Worm (Caenorhabditis elegans) whole organism, young adult: ENCODE measurements around the gene nmur-1.

ENCODE experiments used
- F10E7.11 ChIP-seq: sonication (generic microtip); optimal IDR thresholded peaks from 2 replicates; lab custom pipeline; 2017; ENCODE audit warnings: mild to moderate bottlenecking, missing genetic modification characterization, moderate library complexity, missing compliant biosample characterization
- F33H1.4 ChIP-seq: fragments of 200-800 bp; sonication (Bioruptor generic); IDR thresholded peaks from 2 replicates; pipeline ENCODE4 v1.3.6; 2022; ENCODE audit warnings: missing genetic modification reagents, missing genetic modification characterization, missing compliant biosample characterization
- F39B2.1 ChIP-seq: fragments of 200-800 bp; sonication (Bioruptor generic); IDR thresholded peaks from 2 replicates; pipeline ENCODE4 v1.3.6; 2022; ENCODE audit warnings: missing genetic modification reagents, missing genetic modification characterization, missing compliant biosample characterization
- F57A8.1 ChIP-seq: fragments of 200-800 bp; sonication (Bioruptor generic); optimal IDR thresholded peaks from 2 replicates; lab custom pipeline; 2018; ENCODE audit warnings: mild to moderate bottlenecking, missing genetic modification characterization, moderate library complexity, missing compliant biosample characterization
- K11D2.4 ChIP-seq: fragments of 200-800 bp; sonication (Bioruptor generic); IDR thresholded peaks from 2 replicates; pipeline ENCODE4 v1.3.6; 2022; ENCODE audit warnings: missing genetic modification reagents, missing genetic modification characterization, missing compliant biosample characterization
- T07F8.4 ChIP-seq: sonication (generic microtip); optimal IDR thresholded peaks from 2 replicates; lab custom pipeline; 2016; ENCODE audit warnings: mild to moderate bottlenecking, missing genetic modification characterization, moderate library complexity, missing compliant biosample characterization
- T26A5.8 ChIP-seq: sonication (generic microtip); optimal IDR thresholded peaks from 2 replicates; lab custom pipeline; 2016; ENCODE audit warnings: missing genetic modification characterization, missing compliant biosample characterization
- Y53F4B.3 ChIP-seq: fragments of 200-800 bp; sonication (Bioruptor generic); IDR thresholded peaks from 2 replicates; pipeline ENCODE4 v1.3.6; 2022; ENCODE audit warnings: missing genetic modification reagents, missing genetic modification characterization, missing compliant biosample characterization
- Y53G8AR.9 ChIP-seq: fragments of 200-800 bp; sonication (Bioruptor generic); conservative IDR thresholded peaks from 2 replicates; pipeline ENCODE4 v1.3.6; 2022; ENCODE audit warnings: missing genetic modification reagents, missing genetic modification characterization, missing compliant biosample characterization
- Y67H2A.10 ChIP-seq: fragments of 200-800 bp; sonication (Bioruptor generic); conservative IDR thresholded peaks from 2 replicates; pipeline ENCODE4 v1.3.6; 2022; ENCODE audit warnings: missing genetic modification reagents, missing genetic modification characterization, missing compliant biosample characterization
- Y79H2A.3 ChIP-seq: fragments of 200-800 bp; sonication (Bioruptor generic); conservative IDR thresholded peaks from 2 replicates; pipeline ENCODE4 v1.3.6; 2022; ENCODE audit warnings: missing genetic modification reagents, missing genetic modification characterization, missing compliant biosample characterization
- ZK185.1 ChIP-seq: sonication (generic microtip); optimal IDR thresholded peaks from 2 replicates; lab custom pipeline; 2016; ENCODE audit warnings: mild to moderate bottlenecking, missing genetic modification characterization, missing compliant biosample characterization; ENCODE audit not compliant: poor library complexity, severe bottlenecking
- akir-1 ChIP-seq: fragments of 200-800 bp; sonication (Bioruptor generic); optimal IDR thresholded peaks from 2 replicates; lab custom pipeline; 2018; ENCODE audit warnings: mild to moderate bottlenecking, missing genetic modification characterization, moderate library complexity, missing compliant biosample characterization
- aptf-2 ChIP-seq: fragments of 200-800 bp; sonication (Bioruptor generic); conservative IDR thresholded peaks from 2 replicates; pipeline ENCODE4 v1.3.6; 2022; ENCODE audit warnings: missing genetic modification reagents, missing genetic modification characterization, missing compliant biosample characterization
- atf-7 ChIP-seq: sonication (generic microtip); optimal IDR thresholded peaks from 2 replicates; lab custom pipeline; 2017; ENCODE audit warnings: mild to moderate bottlenecking, missing genetic modification characterization, missing compliant biosample characterization
- athp-1 ChIP-seq: sonication (generic microtip); optimal IDR thresholded peaks from 2 replicates; lab custom pipeline; 2017; ENCODE audit warnings: mild to moderate bottlenecking, missing genetic modification characterization, missing compliant biosample characterization
- attf-5 ChIP-seq: fragments of 200-800 bp; sonication (Bioruptor generic); optimal IDR thresholded peaks from 2 replicates; lab custom pipeline; 2018; ENCODE audit warnings: mild to moderate bottlenecking, missing genetic modification characterization, missing compliant biosample characterization
- ceh-27 ChIP-seq: fragments of 200-800 bp; sonication (Bioruptor generic); optimal IDR thresholded peaks from 2 replicates; lab custom pipeline; 2018; ENCODE audit warnings: mild to moderate bottlenecking, missing genetic modification characterization, moderate library complexity, missing compliant biosample characterization
- ceh-40 ChIP-seq: fragments of 200-800 bp; sonication (Bioruptor generic); IDR thresholded peaks from 2 replicates; pipeline ENCODE4 v1.3.6; 2022; ENCODE audit warnings: missing genetic modification characterization, missing compliant biosample characterization
- ceh-58 ChIP-seq: fragments of 200-800 bp; sonication (Bioruptor generic); IDR thresholded peaks from 2 replicates; pipeline ENCODE4 v1.3.6; 2022; ENCODE audit warnings: missing genetic modification characterization, missing compliant biosample characterization
- ceh-79 ChIP-seq: sonication (generic microtip); optimal IDR thresholded peaks from 2 replicates; lab custom pipeline; 2017; ENCODE audit warnings: mild to moderate bottlenecking, missing genetic modification characterization, missing compliant biosample characterization
- ceh-91 ChIP-seq: fragments of 200-800 bp; sonication (Bioruptor generic); IDR thresholded peaks from 2 replicates; pipeline ENCODE4 v1.3.6; 2022; ENCODE audit warnings: missing genetic modification reagents, missing genetic modification characterization, missing compliant biosample characterization
- ekl-4 ChIP-seq: fragments of 200-800 bp; sonication (Bioruptor generic); IDR thresholded peaks from 2 replicates; pipeline ENCODE4 v1.3.6; 2022; ENCODE audit warnings: missing genetic modification reagents, missing genetic modification characterization, missing compliant biosample characterization
- ets-4 ChIP-seq: fragments of 200-800 bp; sonication (Bioruptor generic); optimal IDR thresholded peaks from 2 replicates; lab custom pipeline; 2018; ENCODE audit warnings: mild to moderate bottlenecking, missing genetic modification characterization, missing compliant biosample characterization
- fkh-3 ChIP-seq: sonication (generic microtip); optimal IDR thresholded peaks from 2 replicates; lab custom pipeline; 2016; ENCODE audit warnings: mild to moderate bottlenecking, missing genetic modification characterization, missing compliant biosample characterization
- gei-17 ChIP-seq: fragments of 200-800 bp; sonication (Bioruptor generic); optimal IDR thresholded peaks from 2 replicates; lab custom pipeline; 2018; ENCODE audit warnings: mild to moderate bottlenecking, missing genetic modification characterization, missing compliant biosample characterization
- him-1 ChIP-seq: sonication (generic microtip); optimal IDR thresholded peaks from 2 replicates; lab custom pipeline; 2016; ENCODE audit warnings: missing genotype, missing genetic modification reagents, missing genetic modification characterization, missing compliant biosample characterization
- hmg-1.2 ChIP-seq: fragments of 200-800 bp; sonication (Bioruptor generic); IDR thresholded peaks from 2 replicates; pipeline ENCODE4 v1.3.6; 2022; ENCODE audit warnings: missing genetic modification reagents, missing genetic modification characterization, missing compliant biosample characterization
- hsf-1 ChIP-seq: fragments of 200-800 bp; sonication (Bioruptor generic); IDR thresholded peaks from 2 replicates; pipeline ENCODE4 v1.3.6; 2022; ENCODE audit warnings: missing genetic modification reagents, missing genetic modification characterization, missing compliant biosample characterization
- let-607 ChIP-seq, 2 experiments: fragments of 200-800 bp in 1 of 2; sonication (Bioruptor generic) in 1 of 2; sonication (generic microtip) in 1 of 2; optimal IDR thresholded peaks; 2 replicates each; lab custom pipeline; 2016 to 2018; ENCODE audit warnings: mild to moderate bottlenecking in 2 of 2, missing compliant biosample characterization in 2 of 2, missing genetic modification characterization in 2 of 2, moderate library complexity in 2 of 2, missing genotype in 1 of 2
- lin-40 ChIP-seq: sonication (generic microtip); optimal IDR thresholded peaks from 2 replicates; lab custom pipeline; 2016; ENCODE audit warnings: missing genetic modification characterization, mild to moderate bottlenecking, missing compliant biosample characterization, missing genotype, missing genetic modification reagents
- lsl-1 ChIP-seq: fragments of 200-800 bp; sonication (Bioruptor generic); optimal IDR thresholded peaks from 2 replicates; lab custom pipeline; 2018; ENCODE audit warnings: mild to moderate bottlenecking, missing genetic modification characterization, moderate library complexity, missing compliant biosample characterization
- madf-3 ChIP-seq: fragments of 200-800 bp; sonication (Bioruptor generic); IDR thresholded peaks from 2 replicates; pipeline ENCODE4 v1.3.6; 2022; ENCODE audit warnings: missing genetic modification reagents, missing genetic modification characterization, missing compliant biosample characterization
- madf-6 ChIP-seq: fragments of 200-800 bp; sonication (Bioruptor generic); IDR thresholded peaks from 2 replicates; pipeline ENCODE4 v1.3.6; 2022; ENCODE audit warnings: missing genetic modification reagents, missing genetic modification characterization, missing compliant biosample characterization
- mcd-1 ChIP-seq: fragments of 200-800 bp; sonication (Bioruptor generic); IDR thresholded peaks from 2 replicates; pipeline ENCODE4 v1.3.6; 2022; ENCODE audit warnings: missing genetic modification reagents, missing genetic modification characterization, missing compliant biosample characterization
- mel-28 ChIP-seq: sonication (generic microtip); optimal IDR thresholded peaks from 2 replicates; lab custom pipeline; 2016; ENCODE audit warnings: borderline replicate concordance, mild to moderate bottlenecking, missing genetic modification characterization, missing compliant biosample characterization
- nhr-179 ChIP-seq: sonication (generic microtip); optimal IDR thresholded peaks from 2 replicates; lab custom pipeline; 2016; ENCODE audit warnings: mild to moderate bottlenecking, missing genetic modification characterization, missing compliant biosample characterization
- nhr-27 ChIP-seq: fragments of 200-800 bp; sonication (Bioruptor generic); optimal IDR thresholded peaks from 2 replicates; lab custom pipeline; 2018; ENCODE audit warnings: mild to moderate bottlenecking, missing genetic modification characterization, moderate library complexity, missing compliant biosample characterization
- nhr-80 ChIP-seq: sonication (generic microtip); optimal IDR thresholded peaks from 2 replicates; lab custom pipeline; 2016; ENCODE audit warnings: missing genetic modification characterization, missing compliant biosample characterization
- rec-8 ChIP-seq, 2 experiments: sonication (generic microtip); optimal IDR thresholded peaks; 2 replicates each; lab custom pipeline; 2016; ENCODE audit warnings: mild to moderate bottlenecking in 2 of 2, missing genetic modification characterization in 2 of 2, missing genetic modification reagents in 2 of 2, missing genotype in 2 of 2, missing biosample characterization in 1 of 2, missing compliant biosample characterization in 1 of 2, moderate library complexity in 1 of 2
- snpc-1.1 ChIP-seq: sonication (generic microtip); optimal IDR thresholded peaks from 2 replicates; lab custom pipeline; 2017; ENCODE audit warnings: missing genetic modification characterization, mild to moderate bottlenecking, missing compliant biosample characterization, antibody characterized with exemption, moderate library complexity, missing genotype, missing genetic modification reagents; ENCODE audit not compliant: insufficient read depth
- sptf-2 ChIP-seq: fragments of 200-800 bp; sonication (Bioruptor generic); optimal IDR thresholded peaks from 2 replicates; lab custom pipeline; 2018; ENCODE audit warnings: mild to moderate bottlenecking, missing genetic modification characterization, missing compliant biosample characterization
- zim-3 ChIP-seq: sonication (generic microtip); optimal IDR thresholded peaks from 2 replicates; lab custom pipeline; 2017; ENCODE audit warnings: mild to moderate bottlenecking, missing genetic modification characterization, moderate library complexity, missing compliant biosample characterization
- ztf-28 ChIP-seq: fragments of 200-800 bp; sonication (Bioruptor generic); IDR thresholded peaks from 2 replicates; pipeline ENCODE4 v1.3.6; 2022; ENCODE audit warnings: missing genetic modification reagents, missing genetic modification characterization, missing compliant biosample characterization
- ztf-3 ChIP-seq: fragments of 200-800 bp; sonication (Bioruptor generic); optimal IDR thresholded peaks from 2 replicates; lab custom pipeline; 2018; ENCODE audit warnings: mild to moderate bottlenecking, missing genetic modification characterization, missing compliant biosample characterization

The nmur-1 gene

ce11 chrX:8934246-8934645 lies 46.5 kb upstream of the nmur-1 start:
- TF ChIP-seq fkh-3 (tag; lab: Kevin White, UChicago) (no peak), sptf-2 (GFP tag; lab: Kevin White, UChicago) (no peak), snpc-1.1 (tag; lab: Kevin White, UChicago) (no peak), F10E7.11 (tag; lab: Kevin White, UChicago) (no peak), nhr-80 (tag; lab: Kevin White, UChicago) (peak; percentile 57)

DNA sequence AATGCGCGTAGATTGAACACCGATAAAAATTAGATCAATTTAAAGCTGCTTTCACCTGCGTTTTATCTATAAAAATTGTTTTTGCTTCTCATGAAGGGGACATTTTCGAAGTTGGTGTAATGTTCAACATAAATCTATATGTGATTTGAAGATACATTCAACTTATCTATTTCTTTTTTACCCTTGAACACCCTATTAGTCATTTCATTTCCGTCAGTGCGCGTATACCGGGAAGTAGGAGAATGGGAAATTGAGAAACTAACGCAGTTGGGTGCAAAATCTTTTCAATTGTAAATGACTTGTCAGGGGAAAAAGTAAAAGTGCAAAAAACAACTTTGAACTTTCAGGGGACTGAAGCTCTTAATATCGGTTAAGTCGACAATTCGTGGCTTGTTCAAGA lies 45.8 kb upstream of the nmur-1 start:
- no peak for TF ChIP-seq T07F8.4
- no peak for TF ChIP-seq Y79H2A.3 (GFP tag; lab: Robert Waterston, UW)
- no peak for TF ChIP-seq ceh-79 (tag; lab: Kevin White, UChicago)

DNA sequence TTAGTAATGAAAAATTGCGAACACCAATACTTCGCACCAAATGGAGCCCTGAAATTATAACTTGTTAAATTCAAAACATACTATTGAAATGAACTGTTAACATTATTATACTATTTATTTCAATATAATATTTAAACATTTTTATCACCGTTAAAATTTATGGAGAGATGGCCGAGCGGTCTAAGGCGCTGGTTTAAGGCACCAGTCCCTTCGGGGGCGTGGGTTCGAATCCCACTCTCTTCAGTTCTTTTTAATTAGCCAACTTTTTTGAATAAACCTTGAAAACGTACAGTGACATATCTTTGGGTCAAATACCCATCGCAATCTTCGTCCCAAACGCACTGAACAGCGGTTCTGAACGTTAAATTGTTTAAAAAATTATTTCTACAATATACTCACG lies 41.4 kb upstream of the nmur-1 start:
- TF ChIP-seq K11D2.4 (GFP tag; lab: Robert Waterston, UW) (no peak), F39B2.1 (GFP tag; lab: Robert Waterston, UW) (no peak), aptf-2 (GFP tag; lab: Robert Waterston, UW) (no peak), T26A5.8 (tag; lab: Kevin White, UChicago) (no peak), gei-17 (GFP tag; lab: Kevin White, UChicago) (no peak), attf-5 (no peak), ets-4 (GFP tag; lab: Kevin White, UChicago) (no peak), lsl-1 (no peak), ekl-4 (GFP tag; lab: Robert Waterston, UW) (no peak), let-607 (tag; optimal IDR thresholded peaks at IDR 0.05; lab: Kevin White, UChicago) (peak in 1 of 2 experiments; percentile 18), nhr-179 (tag; lab: Kevin White, UChicago) (no peak), Y53F4B.3 (GFP tag; lab: Robert Waterston, UW) (no peak), ZK185.1 (tag; lab: Kevin White, UChicago) (peak; percentile 17), snpc-1.1 (tag; lab: Kevin White, UChicago) (peak; percentile 25), hmg-1.2 (GFP tag; lab: Robert Waterston, UW) (peak; percentile 53), mcd-1 (GFP tag; lab: Robert Waterston, UW) (no peak), ceh-27 (GFP tag; lab: Kevin White, UChicago) (no peak), Y53G8AR.9 (GFP tag; lab: Robert Waterston, UW) (no peak; the same call in 1 of the 2 replicates), F57A8.1 (GFP tag; lab: Kevin White, UChicago) (no peak), Y67H2A.10 (GFP tag; lab: Robert Waterston, UW) (no peak), zim-3 (no peak), hsf-1 (GFP tag; lab: Robert Waterston, UW) (no peak), madf-3 (no peak), ztf-28 (GFP tag; lab: Robert Waterston, UW) (no peak), ceh-91 (GFP tag; lab: Robert Waterston, UW) (no peak), athp-1 (no peak), nhr-27 (no peak), ceh-40 (GFP tag; lab: Robert Waterston, UW) (peak; percentile 75; the same call in 1 of the 2 replicates), rec-8 (tag; optimal IDR thresholded peaks at IDR 0.05; lab: Kevin White, UChicago) (peak; percentile 36 to 50), ztf-3 (GFP tag; lab: Kevin White, UChicago) (no peak), atf-7 (tag; lab: Kevin White, UChicago) (no peak), ceh-58 (GFP tag; lab: Robert Waterston, UW) (no peak), mel-28 (tag; lab: Kevin White, UChicago) (no peak), F33H1.4 (GFP tag; lab: Robert Waterston, UW) (no peak), lin-40 (tag; lab: Kevin White, UChicago) (no peak), him-1 (tag; lab: Kevin White, UChicago) (peak; percentile 68), akir-1 (GFP tag; lab: Kevin White, UChicago) (no peak), madf-6 (no peak; the same call in 1 of the 2 replicates)
